Worm (Caenorhabditis elegans) whole organism, mixed stage, embryonic: Measurements from ENCODE around the gene ptp-2.

Experiments used
- M03D4.4 ChIP-seq: sonication (generic microtip); optimal IDR thresholded peaks from 2 replicates; lab custom pipeline; 2017; ENCODE audit warnings: mild to moderate bottlenecking, missing genetic modification characterization, missing compliant biosample characterization
- bed-3 ChIP-seq: fragments of 200-800 bp; sonication (Bioruptor generic); optimal IDR thresholded peaks from 3 replicates; lab custom pipeline; 2018; ENCODE audit warnings: mild to moderate bottlenecking, missing genetic modification characterization, moderate library complexity, missing compliant biosample characterization
- blmp-1 ChIP-seq: fragments of 150-350 bp; optimal IDR thresholded peaks from 2 replicates; lab custom pipeline; 2014; ENCODE audit warnings: missing biosample characterization, missing genetic modification characterization
- ceh-39 ChIP-seq: fragments of 150-350 bp; optimal IDR thresholded peaks from 2 replicates; lab custom pipeline; 2014; ENCODE audit warnings: missing biosample characterization, missing genetic modification characterization
- ceh-43 ChIP-seq: fragments of 200-800 bp; sonication (Bioruptor generic); optimal IDR thresholded peaks from 2 replicates; lab custom pipeline; 2018; ENCODE audit warnings: mild to moderate bottlenecking, missing genetic modification characterization, moderate library complexity, missing compliant biosample characterization
- ceh-83 ChIP-seq: fragments of 200-800 bp; sonication (Bioruptor generic); optimal IDR thresholded peaks from 2 replicates; lab custom pipeline; 2018; ENCODE audit warnings: mild to moderate bottlenecking, missing genetic modification characterization, missing compliant biosample characterization
- ces-1 ChIP-seq: fragments of 150-350 bp; optimal IDR thresholded peaks from 2 replicates; lab custom pipeline; 2014; ENCODE audit warnings: missing biosample characterization, missing genetic modification reagents, missing genetic modification characterization
- cnd-1 ChIP-seq: fragments of 200-800 bp; sonication (Bioruptor generic); optimal IDR thresholded peaks from 2 replicates; lab custom pipeline; 2018; ENCODE audit warnings: mild to moderate bottlenecking, missing genetic modification characterization, missing compliant biosample characterization
- drap-1 ChIP-seq: fragments of 200-800 bp; sonication (Bioruptor generic); optimal IDR thresholded peaks from 3 replicates; lab custom pipeline; 2018; ENCODE audit warnings: mild to moderate bottlenecking, missing genetic modification characterization, missing compliant biosample characterization
- elt-1 ChIP-seq: sonication (generic microtip); optimal IDR thresholded peaks from 2 replicates; lab custom pipeline; 2017; ENCODE audit warnings: missing genetic modification characterization, mild to moderate bottlenecking, missing compliant biosample characterization, antibody characterized with exemption, moderate library complexity, borderline replicate concordance; ENCODE audit not compliant: insufficient read depth
- elt-3 ChIP-seq: fragments of 150-350 bp; optimal IDR thresholded peaks from 2 replicates; lab custom pipeline; 2014; ENCODE audit warnings: missing biosample characterization, missing genetic modification characterization
- ham-2 ChIP-seq: fragments of 200-800 bp; sonication (Bioruptor generic); optimal IDR thresholded peaks from 2 replicates; lab custom pipeline; 2018; ENCODE audit warnings: mild to moderate bottlenecking, missing genetic modification characterization, missing compliant biosample characterization
- hlh-1 ChIP-seq: fragments of 150-350 bp; optimal IDR thresholded peaks from 2 replicates; lab custom pipeline; 2014; ENCODE audit warnings: missing biosample characterization, missing genetic modification reagents, missing genetic modification characterization
- lin-13 ChIP-seq: fragments of 150-350 bp; optimal IDR thresholded peaks from 2 replicates; lab custom pipeline; 2014; ENCODE audit warnings: missing biosample characterization, missing genetic modification characterization
- lin-32 ChIP-seq: fragments of 200-800 bp; sonication (Bioruptor generic); optimal IDR thresholded peaks from 2 replicates; lab custom pipeline; 2018; ENCODE audit warnings: mild to moderate bottlenecking, missing genetic modification characterization, missing compliant biosample characterization
- lsy-2 ChIP-seq: fragments of 150-350 bp; optimal IDR thresholded peaks from 2 replicates; lab custom pipeline; 2014; ENCODE audit warnings: missing biosample characterization, missing genetic modification characterization
- mab-5 ChIP-seq: fragments of 150-350 bp; optimal IDR thresholded peaks from 2 replicates; lab custom pipeline; 2014; ENCODE audit warnings: missing biosample characterization, missing genetic modification characterization
- mep-1 ChIP-seq: fragments of 150-350 bp; optimal IDR thresholded peaks from 2 replicates; lab custom pipeline; 2017; ENCODE audit warnings: missing biosample characterization, missing genetic modification reagents, missing genetic modification characterization, inconsistent platforms
- nhr-12 ChIP-seq: fragments of 150-350 bp; optimal IDR thresholded peaks from 2 replicates; lab custom pipeline; 2014; ENCODE audit warnings: missing biosample characterization, missing genetic modification characterization
- nhr-2 ChIP-seq: fragments of 150-350 bp; optimal IDR thresholded peaks from 2 replicates; lab custom pipeline; 2014; ENCODE audit warnings: missing biosample characterization, missing genetic modification characterization
- nhr-237 ChIP-seq: fragments of 150-350 bp; optimal IDR thresholded peaks from 2 replicates; lab custom pipeline; 2014; ENCODE audit warnings: missing biosample characterization, missing genetic modification characterization
- nhr-28 ChIP-seq: fragments of 150-350 bp; optimal IDR thresholded peaks from 2 replicates; lab custom pipeline; 2014; ENCODE audit warnings: missing biosample characterization, missing genetic modification characterization
- pha-4 ChIP-seq: fragments of 150-350 bp; optimal IDR thresholded peaks from 2 replicates; lab custom pipeline; 2018; ENCODE audit warnings: missing biosample characterization, missing genetic modification reagents, missing genetic modification characterization
- sem-2 ChIP-seq: fragments of 200-800 bp; sonication (Bioruptor generic); optimal IDR thresholded peaks from 2 replicates; lab custom pipeline; 2018; ENCODE audit warnings: mild to moderate bottlenecking, missing genetic modification characterization, missing compliant biosample characterization
- snpc-4 ChIP-seq: fragments of 150-350 bp; optimal IDR thresholded peaks from 2 replicates; lab custom pipeline; 2014; ENCODE audit warnings: missing biosample characterization, missing genetic modification characterization
- tbx-8 ChIP-seq: fragments of 200-800 bp; sonication (Bioruptor generic); optimal IDR thresholded peaks from 2 replicates; lab custom pipeline; 2018; ENCODE audit warnings: mild to moderate bottlenecking, missing genetic modification characterization, moderate library complexity, missing compliant biosample characterization
- unc-120 ChIP-seq: sonication (generic microtip); optimal IDR thresholded peaks from 2 replicates; lab custom pipeline; 2017; ENCODE audit warnings: missing genetic modification characterization, missing compliant biosample characterization; ENCODE audit not compliant: poor library complexity, severe bottlenecking
- unc-62 ChIP-seq: fragments of 150-350 bp; optimal IDR thresholded peaks from 2 replicates; lab custom pipeline; 2014; ENCODE audit warnings: missing biosample characterization, missing genetic modification reagents, missing genetic modification characterization
- zip-8 ChIP-seq: fragments of 150-350 bp; optimal IDR thresholded peaks from 2 replicates; lab custom pipeline; 2014; ENCODE audit warnings: missing biosample characterization, missing genetic modification characterization
- ztf-11 ChIP-seq: fragments of 150-350 bp; optimal IDR thresholded peaks from 2 replicates; lab custom pipeline; 2014; ENCODE audit warnings: missing biosample characterization, missing genetic modification characterization

The ptp-2 gene

DNA sequence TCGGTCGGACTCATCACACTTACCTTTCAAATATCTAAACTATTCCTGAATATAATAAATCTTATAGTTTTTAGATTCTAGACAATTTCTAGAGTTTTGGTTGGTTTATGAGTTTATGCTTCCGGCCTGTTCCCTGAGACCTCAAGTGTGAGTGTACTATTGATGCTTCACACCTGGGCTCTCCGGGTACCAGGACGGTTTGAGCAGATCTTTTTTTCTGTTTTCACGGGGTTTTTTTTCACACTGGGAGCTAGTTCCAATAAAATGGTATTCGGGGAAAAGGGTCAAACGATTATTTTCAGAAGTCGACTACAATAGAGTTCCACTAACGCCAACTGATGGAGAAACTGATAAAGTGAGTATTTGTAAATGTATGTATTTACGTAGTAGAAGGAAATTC lies 16.3 kb upstream of the ptp-2 start:
- TF ChIP-seq nhr-28 (tag; lab: Kevin White, UChicago) = no peak
- TF ChIP-seq elt-3 (tag; lab: Kevin White, UChicago) = no peak
- no peak for TF ChIP-seq lsy-2 (tag; lab: Kevin White, UChicago)
- TF ChIP-seq nhr-12 (tag; lab: Kevin White, UChicago) = no peak
- no peak for TF ChIP-seq hlh-1
- no peak for TF ChIP-seq M03D4.4
- no peak for TF ChIP-seq drap-1 (GFP tag; lab: Kevin White, UChicago)
- no peak for TF ChIP-seq cnd-1 (tag; lab: Kevin White, UChicago)
- no peak for TF ChIP-seq zip-8 (tag; lab: Kevin White, UChicago)
- TF ChIP-seq ceh-83 (GFP tag; lab: Kevin White, UChicago) = no peak
- no peak for TF ChIP-seq mab-5 (tag; lab: Kevin White, UChicago)
- no peak for TF ChIP-seq elt-1 (tag; lab: Kevin White, UChicago)
- TF ChIP-seq sem-2 (GFP tag; lab: Kevin White, UChicago) = no peak
- TF ChIP-seq bed-3 = no peak

DNA sequence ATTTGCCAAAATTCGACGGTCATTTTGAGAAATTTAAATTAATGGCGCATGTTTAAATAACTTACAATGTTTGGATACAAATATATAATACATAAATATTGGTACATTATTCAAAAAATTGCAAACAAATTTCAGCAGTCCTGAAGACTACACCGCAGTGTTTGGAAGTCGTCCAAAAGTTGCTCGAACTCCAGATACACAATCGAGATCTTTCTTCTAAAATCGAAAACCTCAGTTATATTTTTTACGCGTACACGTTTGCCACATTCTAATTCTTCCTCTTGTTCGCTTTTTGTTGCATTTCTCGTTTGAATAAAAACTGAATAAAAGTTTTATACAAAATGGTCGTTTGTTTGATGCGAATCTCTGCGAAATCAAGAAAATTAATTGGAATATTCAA lies 14.2 kb upstream of the ptp-2 start, which contains the start of gene tsp-18:
Gene tsp-18 (plus strand): TSS at position 301 of the 400 bp plus-strand sequence.
- TF ChIP-seq zip-8 (tag; lab: Kevin White, UChicago) (no peak), sem-2 (GFP tag; lab: Kevin White, UChicago) (no peak), ceh-83 (GFP tag; lab: Kevin White, UChicago) (no peak), ztf-11 (no peak), nhr-237 (tag; lab: Kevin White, UChicago) (no peak), ceh-43 (GFP tag; lab: Kevin White, UChicago) (no peak), elt-3 (tag; lab: Kevin White, UChicago) (no peak), ham-2 (no peak), cnd-1 (tag; lab: Kevin White, UChicago) (no peak), ceh-39 (tag; lab: Kevin White, UChicago) (no peak), blmp-1 (tag; lab: Kevin White, UChicago) (no peak), mep-1 (no peak), nhr-2 (tag; lab: Kevin White, UChicago) (no peak), unc-120 (tag; lab: Kevin White, UChicago) (no peak)

- TF ChIP-seq zip-8 (tag; lab: Kevin White, UChicago) (no peak), unc-120 (tag; lab: Kevin White, UChicago) (no peak), lsy-2 (tag; lab: Kevin White, UChicago) (peak; percentile 46)
These were observed 12.2 kb upstream of the ptp-2 start, which contains the start of gene F59G1.8 for ce11 chrII:5906274-5906673. TSS of gene F59G1.8 (plus strand) at chrII:5906566.

DNA sequence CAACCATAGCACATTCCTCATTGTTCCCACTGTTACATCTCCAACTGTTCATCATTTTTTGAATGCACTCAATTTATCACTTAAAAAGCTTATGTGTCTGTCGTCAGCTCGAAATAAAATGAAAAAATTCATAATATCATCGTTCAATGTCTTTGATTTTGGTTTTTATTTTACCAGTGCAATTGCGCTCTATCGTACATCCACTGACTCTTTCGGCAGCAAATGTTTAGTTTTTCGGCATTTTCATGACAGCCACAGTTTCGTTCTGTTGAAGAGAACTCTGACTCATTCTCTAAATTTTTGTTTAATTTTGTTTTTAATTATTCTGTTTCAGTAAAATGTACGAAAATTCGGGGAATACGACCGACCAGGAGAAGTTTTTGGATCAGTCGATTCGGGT lies 11.0 kb upstream of the ptp-2 start, which contains the start of gene vps-35:
Gene vps-35 (plus strand): TSS at position 335 of the 400 bp plus-strand sequence.
- TF ChIP-seq zip-8 (tag; lab: Kevin White, UChicago) (no peak), unc-62 (GFP tag; lab: Kevin White, UChicago) (peak; percentile 3), mep-1 (peak; percentile 43), unc-120 (tag; lab: Kevin White, UChicago) (peak; percentile 35), tbx-8 (no peak), hlh-1 (peak; percentile 23)

DNA sequence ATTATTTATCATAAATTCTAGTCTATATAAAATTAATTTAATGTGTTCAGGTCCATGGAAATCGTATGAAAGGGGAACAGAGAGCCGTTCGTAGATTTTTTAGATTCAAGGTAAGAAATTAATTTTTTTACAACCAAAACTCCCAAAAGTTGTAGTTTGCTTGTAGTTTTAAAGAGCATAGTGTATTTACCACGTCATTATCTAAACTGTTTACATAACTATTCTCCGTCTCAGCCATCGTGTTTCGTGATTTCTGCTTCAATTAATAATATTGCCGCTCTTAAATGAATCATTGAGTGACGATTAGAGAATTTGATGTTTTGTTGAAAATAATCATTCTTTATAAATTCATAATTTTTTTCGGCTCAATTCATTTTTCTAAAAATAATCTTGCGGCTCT lies 7.2 kb upstream of the ptp-2 start, which contains the start of gene cgt-3:
Gene cgt-3 (plus strand): TSS at position 51 of the 400 bp plus-strand sequence.
- no peak for TF ChIP-seq cnd-1 (tag; lab: Kevin White, UChicago)
- TF ChIP-seq ham-2 = no peak
- no peak for TF ChIP-seq snpc-4
- TF ChIP-seq elt-3 (tag; lab: Kevin White, UChicago) = no peak
- no peak for TF ChIP-seq drap-1 (GFP tag; lab: Kevin White, UChicago)
- TF ChIP-seq ztf-11 = no peak
- no peak for TF ChIP-seq zip-8 (tag; lab: Kevin White, UChicago)
- TF ChIP-seq nhr-12 (tag; lab: Kevin White, UChicago) = no peak
- no peak for TF ChIP-seq lin-32 (GFP tag; lab: Kevin White, UChicago)
- TF ChIP-seq bed-3 = no peak
- no peak for TF ChIP-seq sem-2 (GFP tag; lab: Kevin White, UChicago)
- TF ChIP-seq ces-1 (GFP tag; lab: Kevin White, UChicago) = no peak
- no peak for TF ChIP-seq unc-120 (tag; lab: Kevin White, UChicago)
- TF ChIP-seq nhr-28 (tag; lab: Kevin White, UChicago) = no peak
- no peak for TF ChIP-seq pha-4
- TF ChIP-seq lin-13 (tag; lab: Kevin White, UChicago) = no peak
- TF ChIP-seq, all 35 proteins: peak for 0
